Worm (Caenorhabditis elegans) whole organism, early embryonic: Measurements from ENCODE around the gene aakg-2.

ENCODE experiments used
- B0310.2 ChIP-seq: sonication (generic microtip); optimal IDR thresholded peaks from 2 replicates; lab custom pipeline; 2016; ENCODE audit warnings: mild to moderate bottlenecking, missing genetic modification characterization, missing compliant biosample characterization
- aly-1 ChIP-seq: sonication (generic microtip); optimal IDR thresholded peaks from 2 replicates; lab custom pipeline; 2016; ENCODE audit warnings: missing genetic modification characterization, missing compliant biosample characterization
- ama-1 ChIP-seq: fragments of 150-350 bp; optimal IDR thresholded peaks from 2 replicates; lab custom pipeline; 2014
- ceh-36 ChIP-seq: sonication (generic microtip); optimal IDR thresholded peaks from 2 replicates; lab custom pipeline; 2016; ENCODE audit warnings: missing genetic modification characterization, inconsistent platforms, missing compliant biosample characterization
- ets-7 ChIP-seq: sonication (generic microtip); optimal IDR thresholded peaks from 2 replicates; lab custom pipeline; 2016; ENCODE audit warnings: missing genotype, missing genetic modification characterization, missing compliant biosample characterization
- flt-1 ChIP-seq: fragments of 200-800 bp; sonication (Bioruptor generic); IDR thresholded peaks from 2 replicates; pipeline ENCODE4 v1.3.6; 2022; ENCODE audit warnings: missing genetic modification characterization, missing compliant biosample characterization
- hmbx-1 ChIP-seq: sonication (generic microtip); optimal IDR thresholded peaks from 2 replicates; lab custom pipeline; 2016; ENCODE audit warnings: mild to moderate bottlenecking, missing genetic modification characterization, missing compliant biosample characterization
- hmg-4 ChIP-seq: fragments of 200-800 bp; sonication (Bioruptor generic); optimal IDR thresholded peaks from 2 replicates; lab custom pipeline; 2018; ENCODE audit warnings: mild to moderate bottlenecking, missing genetic modification characterization, missing compliant biosample characterization
- hnd-1 ChIP-seq: sonication (generic microtip); optimal IDR thresholded peaks from 2 replicates; lab custom pipeline; 2016; ENCODE audit warnings: missing genetic modification characterization, missing compliant biosample characterization
- scrt-1 ChIP-seq: fragments of 200-800 bp; sonication (Bioruptor generic); IDR thresholded peaks from 2 replicates; pipeline ENCODE4 v1.3.6; 2022; ENCODE audit warnings: missing genetic modification characterization, missing compliant biosample characterization
- sea-1 ChIP-seq: fragments of 200-800 bp; sonication (Bioruptor generic); conservative IDR thresholded peaks from 2 replicates; pipeline ENCODE4 v1.3.6; 2022; ENCODE audit warnings: missing genetic modification characterization, missing compliant biosample characterization
- tbx-37 ChIP-seq: fragments of 200-800 bp; sonication (Bioruptor generic); conservative IDR thresholded peaks from 2 replicates; pipeline ENCODE4 v1.3.6; 2022; ENCODE audit warnings: missing genetic modification reagents, missing genetic modification characterization, missing compliant biosample characterization
- tra-4 ChIP-seq: sonication (generic microtip); optimal IDR thresholded peaks from 2 replicates; lab custom pipeline; 2017; ENCODE audit warnings: missing genetic modification characterization, missing compliant biosample characterization

DNA sequence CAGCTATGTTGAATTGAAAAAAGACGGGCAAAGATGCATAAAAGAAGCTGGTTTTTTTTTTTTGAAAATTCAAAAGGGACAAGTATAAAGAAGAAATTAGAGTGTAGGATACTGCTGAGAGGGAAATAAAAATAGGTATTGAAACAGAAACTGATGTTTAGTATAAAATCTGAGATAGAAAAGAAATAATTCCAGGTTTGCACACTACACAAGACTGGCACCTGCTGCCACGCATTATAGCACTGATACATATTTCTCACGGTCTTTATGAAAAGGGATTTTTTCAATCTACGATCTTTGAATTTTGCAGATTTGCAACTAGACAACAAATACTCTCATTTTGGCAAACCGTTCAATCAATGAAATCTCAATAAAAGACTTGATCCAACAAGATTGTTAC is 5.5 kb downstream of the aakg-2 start:
- TF ChIP-seq ama-1 (lab: Kevin White, UChicago), result no peak
- TF ChIP-seq flt-1 (GFP tag; lab: Robert Waterston, UW), result no peak
- TF ChIP-seq tbx-37, result no peak
- TF ChIP-seq scrt-1 (GFP tag; lab: Robert Waterston, UW), result no peak
- TF ChIP-seq tra-4 (tag; lab: Kevin White, UChicago), result no peak
- no peak for TF ChIP-seq ets-7 (tag; lab: Kevin White, UChicago)
- no peak for TF ChIP-seq hmg-4 (GFP tag; lab: Kevin White, UChicago)
- TF ChIP-seq B0310.2, result no peak
- no peak for TF ChIP-seq ceh-36 (tag; lab: Kevin White, UChicago)
- TF ChIP-seq hnd-1 (tag; lab: Kevin White, UChicago), result no peak
- no peak for TF ChIP-seq aly-1 (tag; lab: Kevin White, UChicago)
- TF ChIP-seq hmbx-1, result no peak
- no peak for TF ChIP-seq sea-1 (GFP tag; lab: Robert Waterston, UW)
